Fruit fly (Drosophila melanogaster) S2 (cell line): Measurements from ENCODE around the gene CG10947.
"Not testable (repeated sequence)": the region's sequence is repeated elsewhere in the genome, so short reads cannot be mapped to it uniquely, and the experiment has no call there.

ENCODE experiments used
- CG8478 ChIP-seq: fragments of >200 bp; optimal IDR thresholded peaks from 2 replicates; lab custom pipeline; 2018
- CTCF ChIP-seq, 2 experiments: fragments of >200 bp; optimal IDR thresholded peaks; 2 replicates each; lab custom pipeline; 2018

Gene CG10947

DNA sequence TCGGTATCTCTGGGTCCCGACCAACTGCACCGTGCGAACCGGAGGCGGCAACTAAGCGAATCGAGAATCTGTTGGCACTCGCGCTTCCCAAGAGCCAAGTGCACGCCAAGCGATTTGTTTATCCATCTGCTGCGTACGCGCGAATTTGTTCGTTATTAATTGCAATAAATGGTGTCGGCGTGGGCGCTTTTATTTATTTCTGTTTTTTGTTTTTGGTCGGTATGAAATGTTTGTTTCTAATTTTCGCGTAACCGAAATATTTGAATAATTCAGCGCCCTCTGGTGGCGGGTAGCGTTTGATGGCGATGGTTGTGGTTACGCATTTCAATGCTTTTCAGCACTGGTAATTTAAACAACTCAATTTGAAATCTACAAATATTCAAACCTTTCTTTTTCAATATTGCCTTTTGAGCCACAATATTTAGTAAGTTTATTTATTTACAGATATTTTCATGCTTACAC lies at the start of gene CG10947:
Gene CG10947 (minus strand): TSS at position 51 of the 462 bp plus-strand sequence.
- TF ChIP-seq CTCF (optimal IDR thresholded peaks at IDR 0.05; lab: Kevin White, UChicago) (peak; percentile 84 to 91), CG8478 (lab: Kevin White, UChicago) (no peak)

DNA sequence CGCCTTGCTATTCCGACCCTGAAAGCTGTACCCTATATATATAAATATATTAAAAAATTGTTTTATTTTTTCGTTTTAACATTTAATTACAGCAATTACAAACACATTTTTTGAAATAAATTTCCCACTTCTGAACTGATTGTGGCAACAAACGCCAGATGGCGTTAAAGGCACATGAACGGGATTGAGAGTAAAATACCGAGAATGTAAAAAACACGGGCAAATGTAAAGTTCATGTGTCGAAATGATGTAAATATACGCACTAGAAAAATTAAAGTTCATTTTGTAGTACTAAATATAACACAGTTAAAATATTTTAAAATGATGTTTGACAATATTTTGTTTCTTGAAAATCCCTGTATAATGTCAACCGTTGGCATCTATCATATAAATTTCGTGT lies 49.8 kb upstream of the CG10947 start:
- TF ChIP-seq CG8478 (lab: Kevin White, UChicago) (no peak), CTCF (optimal IDR thresholded peaks at IDR 0.05; lab: Kevin White, UChicago) (peak; percentile 73 to 90)

DNA sequence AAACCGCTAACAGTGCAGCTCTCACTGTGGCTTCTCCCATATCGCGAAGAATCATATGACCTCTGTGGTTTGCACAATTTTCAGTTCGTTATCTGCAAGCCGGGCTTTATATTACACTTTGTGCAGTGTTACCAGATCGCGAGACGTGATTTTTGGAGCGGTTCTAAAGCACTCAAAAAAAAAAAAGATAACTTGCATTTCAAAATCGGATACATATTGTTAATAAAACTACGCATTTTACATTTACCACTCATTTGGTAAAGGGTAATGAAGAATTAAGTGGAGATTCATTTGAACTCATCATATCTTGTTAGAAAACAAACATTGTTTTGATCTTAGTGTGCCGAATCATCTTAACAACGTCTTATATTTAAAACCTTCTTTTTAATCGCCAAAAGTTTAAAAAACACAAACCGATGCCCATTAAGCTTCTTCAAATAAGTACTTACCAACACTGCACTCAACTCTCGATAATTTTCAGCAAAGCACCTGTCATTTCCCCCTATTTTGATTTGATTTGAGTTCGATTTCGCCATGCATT lies 48.8 kb upstream of the CG10947 start, which contains the start of gene CG2493:
Gene CG2493 (minus strand): TSS at position 129 of the 541 bp plus-strand sequence.
- TF ChIP-seq CTCF (optimal IDR thresholded peaks at IDR 0.05; lab: Kevin White, UChicago) (no peak), CG8478 (lab: Kevin White, UChicago) (no peak)

DNA sequence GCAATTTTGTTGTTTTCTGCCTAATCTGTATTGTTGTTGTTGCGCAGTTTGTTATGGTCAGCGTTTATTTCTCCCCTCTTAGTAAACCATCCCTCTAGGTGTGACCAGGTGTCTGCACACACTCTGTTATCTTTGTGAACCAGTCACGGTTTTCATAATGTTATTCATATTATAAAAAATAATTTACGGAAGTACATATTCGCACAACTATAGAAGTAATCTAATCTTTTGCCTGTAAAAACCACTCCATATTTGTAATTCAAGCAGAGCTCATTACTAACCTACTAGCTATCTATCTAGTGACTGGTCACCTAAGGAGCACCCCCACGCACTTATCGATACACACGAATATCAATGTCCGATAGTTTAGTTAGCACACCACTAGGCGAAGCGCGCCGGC lies 44.4 kb upstream of the CG10947 start, which contains the start of the genes CG18858 and Cdc23:
Gene CG18858 (minus strand): TSS at position 101 of the 400 bp plus-strand sequence.
Gene Cdc23 (plus strand): TSS at position 368 of the 400 bp plus-strand sequence.
- TF ChIP-seq CG8478 (lab: Kevin White, UChicago); CTCF (optimal IDR thresholded peaks at IDR 0.05; lab: Kevin White, UChicago): not testable (repeated sequence)

DNA sequence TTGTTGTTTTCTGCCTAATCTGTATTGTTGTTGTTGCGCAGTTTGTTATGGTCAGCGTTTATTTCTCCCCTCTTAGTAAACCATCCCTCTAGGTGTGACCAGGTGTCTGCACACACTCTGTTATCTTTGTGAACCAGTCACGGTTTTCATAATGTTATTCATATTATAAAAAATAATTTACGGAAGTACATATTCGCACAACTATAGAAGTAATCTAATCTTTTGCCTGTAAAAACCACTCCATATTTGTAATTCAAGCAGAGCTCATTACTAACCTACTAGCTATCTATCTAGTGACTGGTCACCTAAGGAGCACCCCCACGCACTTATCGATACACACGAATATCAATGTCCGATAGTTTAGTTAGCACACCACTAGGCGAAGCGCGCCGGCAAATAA lies 35.3 kb upstream of the CG10947 start, which contains the start of the genes CG31683 and CG31687:
Gene CG31683 (minus strand): TSS at position 101 of the 400 bp plus-strand sequence.
Gene CG31687 (plus strand): TSS at position 362 of the 400 bp plus-strand sequence.
- not testable (repeated sequence) for TF ChIP-seq CG8478 (lab: Kevin White, UChicago); CTCF (optimal IDR thresholded peaks at IDR 0.05; lab: Kevin White, UChicago)

DNA sequence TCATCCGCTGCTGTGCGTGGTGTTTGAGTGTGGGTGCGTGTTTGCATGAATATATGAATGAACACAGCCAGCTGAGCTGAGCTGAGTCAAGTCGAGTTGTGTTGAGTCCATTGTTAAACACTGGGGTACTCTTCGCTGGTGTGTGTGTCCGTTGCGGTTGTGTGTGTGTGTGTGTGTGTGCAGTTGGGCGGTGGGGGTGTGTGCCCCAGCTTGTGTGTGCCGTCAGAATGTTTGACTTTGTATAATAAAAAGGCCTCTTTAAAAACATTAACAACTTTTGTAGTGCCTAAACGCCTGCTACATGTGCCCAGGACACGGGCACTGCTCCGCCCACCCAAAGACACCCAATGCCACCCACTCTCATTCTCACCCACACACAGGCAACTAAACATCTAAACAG lies 23.9 kb upstream of the CG10947 start:
- TF ChIP-seq CG8478 (lab: Kevin White, UChicago) (no peak), CTCF (optimal IDR thresholded peaks at IDR 0.05; lab: Kevin White, UChicago) (no peak)

DNA sequence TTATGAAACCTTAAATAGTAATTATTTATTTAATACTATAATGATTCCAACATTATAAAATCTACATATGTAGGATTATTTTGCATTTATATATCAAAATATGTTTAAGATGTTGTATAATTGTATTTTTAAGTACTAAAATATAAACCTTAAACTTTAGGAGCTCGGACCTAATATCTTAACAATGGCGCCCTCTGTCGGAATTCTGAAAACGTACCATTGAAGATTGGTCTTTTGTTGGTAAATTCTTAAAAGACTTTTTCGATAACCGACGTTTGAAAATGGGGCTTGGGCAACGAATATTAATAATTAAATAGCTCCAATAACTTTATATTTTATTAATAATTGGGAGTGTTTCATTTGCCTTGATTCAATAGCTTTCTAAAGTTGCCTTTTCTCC lies 23.3 kb upstream of the CG10947 start:
- TF ChIP-seq CTCF (optimal IDR thresholded peaks at IDR 0.05; lab: Kevin White, UChicago) (peak in 1 of 2 experiments; percentile 63), CG8478 (lab: Kevin White, UChicago) (no peak)

DNA sequence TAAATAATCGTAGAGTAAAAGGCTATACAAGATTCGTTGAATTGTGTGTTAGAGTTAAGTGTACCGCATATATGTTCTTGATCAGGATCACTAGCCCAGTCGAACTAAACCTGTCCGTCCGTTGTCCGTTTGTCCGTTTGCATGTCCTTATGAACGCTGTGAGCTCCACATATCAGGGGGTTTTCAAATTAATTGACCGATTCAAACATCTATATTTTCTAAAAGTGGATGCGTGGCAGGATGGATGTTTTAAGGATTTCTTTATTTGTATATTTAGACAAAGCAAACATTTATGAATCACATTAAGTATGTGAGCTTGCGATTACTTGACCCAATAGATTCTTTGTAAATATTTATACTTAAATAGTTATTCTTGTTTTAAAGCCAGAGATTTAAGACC lies 20.6 kb upstream of the CG10947 start:
- no peak for TF ChIP-seq CG8478 (lab: Kevin White, UChicago)
- no peak for TF ChIP-seq CTCF (optimal IDR thresholded peaks at IDR 0.05; lab: Kevin White, UChicago)

DNA sequence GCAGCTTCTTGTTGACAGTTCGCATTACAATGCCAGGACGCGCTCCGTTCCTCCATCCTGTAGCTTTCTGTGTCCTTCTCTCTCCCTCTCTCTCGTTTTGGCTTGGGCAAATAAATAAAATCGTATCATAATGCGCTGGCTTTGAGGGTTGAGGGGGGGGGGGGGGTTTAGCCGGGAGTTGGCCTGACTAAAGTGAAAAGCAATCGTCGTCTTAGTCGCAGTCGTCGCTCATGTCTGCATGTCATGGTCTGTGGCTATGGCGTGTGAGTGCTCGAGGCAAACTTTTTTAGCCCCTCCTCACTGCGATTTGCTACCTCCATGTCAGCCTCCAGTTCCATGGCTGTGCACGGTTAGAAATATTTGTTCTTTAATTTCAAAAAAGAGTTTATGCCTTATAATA lies 20.2 kb upstream of the CG10947 start:
- no peak for TF ChIP-seq CG8478 (lab: Kevin White, UChicago)
- TF ChIP-seq CTCF (optimal IDR thresholded peaks at IDR 0.05; lab: Kevin White, UChicago) = no peak

DNA sequence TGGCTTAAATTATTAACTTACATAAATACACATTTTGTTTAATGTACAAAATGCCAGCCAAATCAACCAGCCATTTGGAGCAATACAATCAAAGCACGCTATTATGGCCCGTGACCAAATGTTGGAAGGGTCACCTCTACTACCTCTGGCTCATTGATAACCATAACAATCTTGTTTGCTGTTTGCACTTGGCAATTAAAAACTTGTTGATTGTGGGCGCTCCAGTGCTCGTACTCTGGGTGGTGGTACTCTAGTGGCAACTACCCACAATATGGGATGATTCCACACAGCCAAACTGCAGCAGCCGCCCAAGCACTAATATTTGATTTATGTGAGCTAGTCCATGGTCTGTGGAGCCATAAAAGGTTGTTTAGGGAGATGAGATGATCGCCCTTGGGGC lies 16.6 kb upstream of the CG10947 start:
- TF ChIP-seq CG8478 (lab: Kevin White, UChicago) = no peak
- no peak for TF ChIP-seq CTCF (optimal IDR thresholded peaks at IDR 0.05; lab: Kevin White, UChicago)

DNA sequence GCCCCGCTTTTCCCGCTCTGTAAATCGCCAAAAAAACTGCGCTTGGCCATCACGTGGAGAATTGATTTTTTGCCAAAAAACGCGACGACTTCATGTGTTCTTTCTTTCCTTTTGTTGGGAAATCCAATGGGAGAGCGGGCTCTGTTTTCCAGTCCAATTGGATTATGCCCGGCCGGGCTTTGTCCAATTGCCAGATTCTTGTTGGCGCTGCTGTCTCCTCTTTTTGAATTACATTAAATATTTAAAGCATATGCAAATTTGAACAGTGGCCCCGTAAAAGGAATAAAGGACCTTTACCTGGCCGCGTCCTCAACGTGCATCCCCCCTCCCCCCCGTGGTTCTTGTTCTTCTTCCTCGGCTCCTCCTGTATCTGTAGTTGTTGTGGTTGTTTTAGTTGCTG lies 14.9 kb upstream of the CG10947 start:
- TF ChIP-seq CG8478 (lab: Kevin White, UChicago) = no peak

DNA sequence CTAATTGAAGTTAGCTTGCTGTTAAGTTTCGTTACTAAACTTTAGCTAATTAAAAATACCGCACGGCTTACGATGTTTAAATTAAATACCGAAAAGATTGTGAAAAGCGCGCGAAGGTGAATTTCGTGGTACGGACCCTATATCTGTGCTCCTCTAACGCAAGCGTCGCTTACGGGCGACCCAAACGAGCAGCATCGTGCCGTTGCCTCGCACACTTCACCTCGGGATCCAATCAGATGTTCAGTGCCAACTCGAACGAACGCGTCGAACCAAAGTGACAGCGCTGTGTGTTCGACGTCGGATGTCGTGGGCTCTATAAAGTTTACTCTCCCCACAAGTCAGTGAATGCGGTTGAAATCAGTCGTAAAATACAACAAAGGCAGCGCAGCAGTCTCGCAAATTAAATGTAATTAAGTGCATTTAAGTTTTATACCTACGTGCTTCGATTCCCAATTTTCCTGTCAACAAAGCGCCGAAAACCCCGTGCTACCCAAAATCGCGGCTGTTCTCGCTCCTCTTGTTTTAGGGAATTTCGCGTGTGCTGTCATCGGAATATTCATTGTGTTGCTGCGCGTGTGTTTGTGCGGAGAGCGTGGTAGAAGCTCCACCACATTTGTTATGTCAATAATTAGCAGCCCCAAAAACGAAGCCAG lies 14.3 kb upstream of the CG10947 start:
- TF ChIP-seq CG8478 (lab: Kevin White, UChicago) (no peak), CTCF (optimal IDR thresholded peaks at IDR 0.05; lab: Kevin White, UChicago) (no peak)

DNA sequence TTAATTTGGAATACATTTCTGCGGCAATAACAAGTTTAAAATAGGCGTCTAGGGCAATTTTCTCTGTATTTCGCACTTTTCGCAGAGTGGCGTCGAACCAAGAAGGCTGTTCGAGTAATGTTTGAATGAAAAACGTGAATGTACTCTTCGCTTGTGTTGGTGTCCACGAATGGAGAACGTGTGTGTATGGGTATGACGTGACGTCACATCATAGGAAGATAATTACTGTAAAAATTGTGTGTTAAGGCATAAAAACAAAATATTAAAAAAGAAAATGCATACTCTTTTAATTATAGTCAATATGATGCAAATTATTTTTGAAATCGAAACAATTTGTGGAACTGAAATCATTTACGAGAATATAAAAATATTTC lies 13.8 kb upstream of the CG10947 start:
- TF ChIP-seq CTCF (optimal IDR thresholded peaks at IDR 0.05; lab: Kevin White, UChicago) = no peak
- TF ChIP-seq CG8478 (lab: Kevin White, UChicago) = no peak

DNA sequence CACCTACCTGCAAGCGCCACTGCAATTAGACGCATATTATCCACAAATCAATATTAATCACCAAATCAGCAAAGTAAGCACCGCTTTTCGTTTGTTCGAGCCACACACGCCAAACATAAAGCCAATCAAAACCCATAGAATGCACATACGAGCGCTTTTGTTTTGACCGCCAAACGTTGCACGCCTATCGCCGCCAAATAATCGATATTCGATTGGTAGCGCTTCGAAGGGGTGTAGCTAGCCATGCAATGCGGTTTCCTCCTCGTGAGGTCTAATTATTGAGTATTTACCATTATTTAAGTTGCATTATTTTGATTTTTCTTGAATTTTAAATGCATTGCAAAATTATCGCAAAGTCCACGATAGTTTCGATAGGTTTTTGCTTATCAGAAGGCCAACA lies 12.8 kb upstream of the CG10947 start:
- TF ChIP-seq CG8478 (lab: Kevin White, UChicago) (no peak), CTCF (optimal IDR thresholded peaks at IDR 0.05; lab: Kevin White, UChicago) (no peak)

DNA sequence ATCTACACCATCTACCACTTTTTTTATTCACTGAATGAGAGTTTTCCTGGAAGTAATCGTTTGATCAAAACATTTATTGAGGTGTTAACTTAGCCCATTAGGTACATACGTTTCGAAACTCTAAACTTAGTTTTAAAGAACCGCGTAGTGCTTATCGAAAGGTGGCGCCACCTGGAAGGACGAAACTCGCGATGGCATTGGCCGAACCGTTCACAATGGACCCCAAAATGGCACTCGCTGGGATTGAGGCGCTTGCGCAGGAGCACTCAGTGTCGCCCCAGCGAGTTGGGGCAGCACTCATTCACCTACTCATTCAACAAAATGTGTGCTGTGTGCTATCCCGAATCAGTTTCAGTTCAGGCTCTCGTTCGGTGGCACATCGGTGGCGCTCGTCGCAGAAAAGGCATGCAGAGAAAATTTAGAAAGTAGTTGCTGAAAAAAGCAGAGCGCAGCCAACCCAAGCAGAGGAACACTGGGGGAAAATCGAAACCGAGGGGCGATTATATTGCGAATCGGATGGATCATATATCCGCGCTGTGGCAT lies 11.3 kb upstream of the CG10947 start, which contains the start of gene CG31688:
Gene CG31688 (plus strand): TSS at position 346 of the 543 bp plus-strand sequence.
- TF ChIP-seq CTCF (optimal IDR thresholded peaks at IDR 0.05; lab: Kevin White, UChicago) (peak; percentile 74 to 82), CG8478 (lab: Kevin White, UChicago) (no peak)
